Fruit fly (Drosophila melanogaster): ENCODE results near the gene Jhbp16.

Gene Jhbp16

DNA sequence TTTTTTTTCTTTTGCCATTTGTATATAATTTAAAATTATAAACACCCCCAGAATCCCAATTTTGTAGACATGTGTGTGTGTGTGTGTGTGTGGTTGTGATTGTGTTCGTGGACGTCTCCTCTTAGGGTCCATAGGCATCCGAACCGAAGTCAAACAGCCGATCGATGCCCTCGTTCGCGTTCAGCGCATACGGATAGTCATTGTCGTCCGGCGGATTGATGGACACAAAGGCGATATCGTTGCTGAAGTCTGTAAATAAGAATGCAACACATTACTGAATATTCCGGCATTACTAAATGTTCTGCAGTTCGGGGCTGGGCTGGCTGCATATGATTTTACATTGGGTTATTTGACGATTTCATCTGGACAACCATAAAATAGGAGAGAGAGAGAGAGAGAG lies 42.7 kb upstream of the Jhbp16 start:
- TF ChIP-seq bab1 (GFP tag; optimal IDR thresholded peaks at IDR 0.05) (no peak), tj (GFP tag; optimal IDR thresholded peaks at IDR 0.05) (no peak), toe (GFP tag; optimal IDR thresholded peaks at IDR 0.05) (no peak), CG12768 (GFP tag; optimal IDR thresholded peaks at IDR 0.05) (no peak), CG14711 (tag; optimal IDR thresholded peaks at IDR 0.05) (no peak), CG11617 (GFP tag; optimal IDR thresholded peaks at IDR 0.05) (no peak), ovo (GFP tag; optimal IDR thresholded peaks at IDR 0.05) (no peak), CG5204 (GFP tag; optimal IDR thresholded peaks at IDR 0.05) (no peak)

DNA sequence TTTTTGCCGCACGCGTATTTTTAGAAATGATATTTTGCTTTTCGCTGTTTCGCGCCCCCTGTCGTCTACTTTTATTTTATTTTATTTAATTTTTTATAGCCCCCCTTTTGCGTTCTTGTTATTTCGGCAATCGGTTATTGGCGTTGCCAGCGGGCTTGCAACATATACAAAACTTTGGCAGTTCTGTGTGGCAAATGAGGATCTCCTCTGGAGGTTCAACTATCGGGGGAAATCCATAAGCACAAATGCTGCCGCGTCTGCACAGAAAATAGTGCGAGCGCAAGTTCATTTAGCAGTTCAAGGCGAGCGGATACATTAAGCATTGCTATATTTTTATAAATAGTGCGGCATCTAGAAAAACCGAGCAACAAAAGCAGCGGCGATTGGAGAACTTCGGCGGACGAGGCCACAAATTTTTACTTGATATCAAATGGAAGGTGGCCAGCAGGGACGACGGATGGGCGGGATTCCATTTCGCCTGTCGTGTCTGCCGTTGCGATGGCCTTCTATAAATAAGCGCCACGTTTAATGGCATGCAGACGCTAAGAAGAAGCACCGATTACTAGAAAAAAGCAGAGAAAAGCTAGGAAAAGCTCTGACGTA lies 39.7 kb upstream of the Jhbp16 start:
- TF ChIP-seq tj (GFP tag; optimal IDR thresholded peaks at IDR 0.05) (peak; percentile 1), CG5204 (GFP tag; optimal IDR thresholded peaks at IDR 0.05) (no peak)

DNA sequence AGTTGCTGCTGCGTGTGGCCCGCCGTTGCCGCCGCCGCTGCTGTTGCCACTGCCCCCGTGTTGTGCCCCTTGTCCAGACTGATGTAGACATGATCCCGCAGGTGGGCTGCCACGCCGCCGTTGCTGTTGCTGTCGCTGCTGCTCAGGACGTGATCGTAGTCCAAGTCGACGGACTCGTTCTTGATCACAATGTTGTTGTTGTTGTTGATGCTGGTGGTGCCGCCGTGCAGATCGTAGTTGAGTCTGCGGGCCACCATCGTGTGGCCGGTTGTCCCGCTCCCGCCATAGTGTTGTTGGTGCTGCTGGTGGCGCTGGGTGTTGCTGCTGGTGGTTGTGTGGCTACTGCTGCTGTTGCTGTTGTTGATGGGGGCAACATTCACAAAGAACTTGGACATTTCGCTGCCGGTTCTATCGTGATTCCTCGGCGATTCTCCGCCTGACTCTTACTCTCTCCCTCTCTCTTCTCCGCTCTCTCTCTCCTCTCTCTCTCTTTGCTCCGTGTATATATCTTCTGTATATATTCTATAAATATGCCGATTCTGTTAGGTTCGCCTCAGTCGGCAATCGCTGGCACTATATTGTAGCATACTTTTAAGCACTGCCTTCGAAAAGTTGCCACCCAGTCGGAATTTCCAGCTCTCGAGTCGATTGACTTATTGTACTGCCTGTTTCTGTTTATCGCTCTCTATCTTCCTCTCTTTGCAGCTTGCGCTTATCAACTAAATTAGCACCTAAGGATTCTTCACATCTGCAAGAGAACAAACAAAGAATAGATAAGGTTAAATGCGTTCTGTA lies 37.9 kb upstream of the Jhbp16 start:
- TF ChIP-seq CG5204 (GFP tag; optimal IDR thresholded peaks at IDR 0.05) (no peak), CG33017 (tag; optimal IDR thresholded peaks at IDR 0.05) (peak; percentile 30), bab1 (GFP tag; optimal IDR thresholded peaks at IDR 0.05) (peak; percentile 26), CG12768 (GFP tag; optimal IDR thresholded peaks at IDR 0.05) (peak; percentile 43), pad (GFP tag; optimal IDR thresholded peaks at IDR 0.05) (no peak), CG14711 (tag; optimal IDR thresholded peaks at IDR 0.05) (no peak), toe (GFP tag; optimal IDR thresholded peaks at IDR 0.05) (no peak), Clk (GFP tag; optimal IDR thresholded peaks at IDR 0.05) (no peak), tj (GFP tag; optimal IDR thresholded peaks at IDR 0.05) (peak; percentile 37), Crg-1 (GFP tag; optimal IDR thresholded peaks at IDR 0.05) (peak; percentile 16), kay (GFP tag; ENCODE audit: borderline replicate concordance) (no peak), CG1620 (GFP tag; optimal IDR thresholded peaks at IDR 0.05) (no peak), Mnt (GFP tag; optimal IDR thresholded peaks at IDR 0.05) (no peak), CG7045 (GFP tag; optimal IDR thresholded peaks at IDR 0.05) (no peak), ovo (GFP tag; optimal IDR thresholded peaks at IDR 0.05) (no peak), CG11617 (GFP tag; optimal IDR thresholded peaks at IDR 0.05) (no peak), cnc (optimal IDR thresholded peaks at IDR 0.05) (no peak), CG7101 (tag; optimal IDR thresholded peaks at IDR 0.05) (peak; percentile 29), Hr96 (GFP tag; optimal IDR thresholded peaks at IDR 0.05) (no peak), cic (GFP tag; optimal IDR thresholded peaks at IDR 0.05) (peak; percentile 4)

DNA sequence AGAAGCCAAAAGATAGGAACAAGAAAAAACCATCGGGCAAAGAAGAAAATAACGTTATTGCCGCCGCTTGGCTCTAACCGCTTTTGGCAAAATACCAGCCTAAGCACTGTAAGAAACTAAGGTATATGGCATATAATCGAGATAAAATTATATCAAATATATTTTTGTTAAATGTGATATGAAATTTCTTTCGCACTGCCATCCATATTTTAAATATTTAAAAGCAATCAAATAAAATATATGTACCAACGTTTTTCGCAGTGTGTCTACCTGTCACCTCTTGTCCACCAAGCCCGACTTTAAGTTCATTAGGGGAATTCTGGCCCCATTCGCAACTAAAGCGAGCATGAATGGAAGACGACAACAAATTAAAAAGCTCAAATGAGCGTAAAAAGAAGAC lies 36.4 kb upstream of the Jhbp16 start:
- TF ChIP-seq CG33017 (tag; optimal IDR thresholded peaks at IDR 0.05) (no peak), bab1 (GFP tag; optimal IDR thresholded peaks at IDR 0.05) (peak; percentile 87), ovo (GFP tag; optimal IDR thresholded peaks at IDR 0.05) (no peak), CG14711 (tag; optimal IDR thresholded peaks at IDR 0.05) (peak; percentile 60), CG11617 (GFP tag; optimal IDR thresholded peaks at IDR 0.05) (no peak), Mnt (GFP tag; optimal IDR thresholded peaks at IDR 0.05) (no peak), pad (GFP tag; optimal IDR thresholded peaks at IDR 0.05) (no peak), CG7045 (GFP tag; optimal IDR thresholded peaks at IDR 0.05) (peak; percentile 24), CG5204 (GFP tag; optimal IDR thresholded peaks at IDR 0.05) (no peak), CG7101 (tag; optimal IDR thresholded peaks at IDR 0.05) (peak; percentile 47), Hr96 (GFP tag; optimal IDR thresholded peaks at IDR 0.05) (no peak), cnc (optimal IDR thresholded peaks at IDR 0.05) (no peak), cic (GFP tag; optimal IDR thresholded peaks at IDR 0.05) (no peak), CG1620 (GFP tag; optimal IDR thresholded peaks at IDR 0.05) (no peak), CG12768 (GFP tag; optimal IDR thresholded peaks at IDR 0.05) (peak; percentile 9), Clk (GFP tag; optimal IDR thresholded peaks at IDR 0.05) (no peak), toe (GFP tag; optimal IDR thresholded peaks at IDR 0.05) (no peak), Crg-1 (GFP tag; optimal IDR thresholded peaks at IDR 0.05) (no peak), tj (GFP tag; optimal IDR thresholded peaks at IDR 0.05) (no peak), kay (GFP tag; ENCODE audit: borderline replicate concordance) (no peak)

DNA sequence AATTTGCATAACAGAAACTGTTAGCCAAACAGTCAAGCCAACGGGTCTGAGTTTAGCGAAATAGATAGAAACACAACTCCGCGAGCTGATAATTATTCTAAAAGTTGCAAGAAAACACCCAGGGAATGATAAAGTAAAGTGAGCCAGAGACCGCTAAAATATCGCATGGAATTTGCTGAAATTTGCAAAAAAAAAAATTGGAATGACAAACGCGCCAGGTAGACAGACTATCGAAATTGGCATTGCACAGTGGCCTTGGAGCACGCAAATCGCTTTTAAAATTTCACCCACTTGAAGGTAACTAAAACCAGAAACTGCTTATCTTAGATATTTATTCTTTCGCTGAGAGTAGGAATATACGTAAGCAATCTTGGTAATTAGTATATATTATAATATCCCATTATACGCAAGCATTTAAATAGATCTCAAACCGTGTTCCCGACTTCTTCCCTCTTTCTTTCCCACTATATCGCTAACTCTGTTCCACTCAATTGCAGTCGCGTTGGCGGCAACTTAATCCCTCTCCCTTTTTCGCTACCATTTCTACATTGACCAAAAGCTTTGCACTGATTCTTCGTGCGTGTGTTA lies 35.9 kb upstream of the Jhbp16 start:
- TF ChIP-seq tj (GFP tag; optimal IDR thresholded peaks at IDR 0.05) (peak; percentile 92), bab1 (GFP tag; optimal IDR thresholded peaks at IDR 0.05) (no peak)

DNA sequence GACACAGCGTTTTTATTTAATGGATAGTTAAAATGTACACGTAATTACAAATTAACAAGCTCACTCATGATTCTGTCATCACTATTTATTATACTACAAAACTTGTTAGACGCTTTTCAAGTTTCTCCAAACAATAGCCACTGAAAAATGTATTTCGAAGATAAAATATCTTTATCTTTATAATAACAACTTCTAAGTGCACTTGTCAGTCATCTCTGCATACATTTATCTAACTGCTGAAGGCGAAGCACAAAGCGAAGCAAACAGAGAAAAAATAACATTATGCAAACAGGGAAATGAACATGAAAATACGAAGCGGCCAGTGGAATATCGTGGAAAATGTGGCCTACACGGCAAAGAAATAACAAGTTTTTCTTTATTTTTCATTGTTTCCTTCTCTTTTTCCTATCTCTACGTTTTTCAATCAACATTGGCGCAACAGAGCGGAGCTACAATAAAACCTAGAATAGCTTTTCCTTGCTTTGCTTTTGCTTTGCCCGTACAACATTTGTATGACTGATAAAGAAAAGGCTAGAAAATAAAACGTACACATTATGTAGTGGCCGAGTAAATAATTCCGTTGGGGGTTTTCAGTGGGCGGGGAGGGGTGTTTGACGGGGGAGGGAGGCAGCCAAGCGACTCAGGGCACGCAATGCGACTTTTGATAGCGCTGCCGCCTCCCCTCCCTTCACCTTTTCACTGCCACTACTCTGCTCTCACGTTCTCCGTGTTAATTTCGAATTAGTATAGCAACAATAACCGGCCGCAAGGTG lies 34.6 kb upstream of the Jhbp16 start:
- TF ChIP-seq CG12768 (GFP tag; optimal IDR thresholded peaks at IDR 0.05) (peak; percentile 29), toe (GFP tag; optimal IDR thresholded peaks at IDR 0.05) (no peak), CG11617 (GFP tag; optimal IDR thresholded peaks at IDR 0.05) (no peak), CG14711 (tag; optimal IDR thresholded peaks at IDR 0.05) (peak; percentile 8), CG7045 (GFP tag; optimal IDR thresholded peaks at IDR 0.05) (peak; percentile 16), cic (GFP tag; optimal IDR thresholded peaks at IDR 0.05) (peak; percentile 63), bab1 (GFP tag; optimal IDR thresholded peaks at IDR 0.05) (no peak), kay (GFP tag; ENCODE audit: borderline replicate concordance) (peak; percentile 88)

Data from whole organism, adult.